Fruit fly (Drosophila melanogaster) whole organism, embryonic: ENCODE measurements around the gene CG10866.

Experiments used
- BtbVII ChIP-seq: fragments of 200-800 bp; sonication (Bioruptor generic); optimal IDR thresholded peaks from 3 replicates; lab custom pipeline; 2017; ENCODE audit warnings: missing biosample characterization, mild to moderate bottlenecking, missing genetic modification characterization
- CG10267 ChIP-seq: fragments of 200-800 bp; sonication (Bioruptor generic); optimal IDR thresholded peaks from 2 replicates; lab custom pipeline; 2018; ENCODE audit warnings: missing biosample characterization, mild to moderate bottlenecking, missing genetic modification characterization, moderate library complexity
- CG10543 ChIP-seq: fragments of 200-800 bp; sonication (Bioruptor generic); optimal IDR thresholded peaks from 3 replicates; lab custom pipeline; 2017; ENCODE audit warnings: missing biosample characterization, mild to moderate bottlenecking, missing genetic modification characterization, moderate library complexity
- CG10654 ChIP-seq: fragments of 200-800 bp; sonication (Bioruptor generic); optimal IDR thresholded peaks from 2 replicates; lab custom pipeline; 2016; ENCODE audit warnings: missing biosample characterization, missing genetic modification characterization
- CG10959 ChIP-seq: fragments of 200-800 bp; sonication (Bioruptor generic); IDR thresholded peaks from 2 replicates; pipeline ENCODE4 v1.3.6; 2022; ENCODE audit warnings: missing biosample characterization, missing genetic modification characterization
- CG11504 ChIP-seq: fragments of 200-800 bp; sonication (Bioruptor generic); optimal IDR thresholded peaks from 3 replicates; lab custom pipeline; 2019; ENCODE audit warnings: missing biosample characterization, mild to moderate bottlenecking, missing genetic modification characterization, moderate library complexity
- CG12155 ChIP-seq: fragments of 200-800 bp; sonication (Bioruptor generic); optimal IDR thresholded peaks from 3 replicates; lab custom pipeline; 2016; ENCODE audit warnings: missing biosample characterization, missing genetic modification characterization
- CG13287 ChIP-seq: fragments of 200-800 bp; sonication (Bioruptor generic); IDR thresholded peaks from 2 replicates; pipeline ENCODE4 v1.3.6; 2022; ENCODE audit warnings: missing biosample characterization, missing genetic modification characterization; ENCODE audit not compliant: partially characterized antibody
- CG1529 ChIP-seq: fragments of 200-800 bp; sonication (Bioruptor generic); optimal IDR thresholded peaks from 3 replicates; lab custom pipeline; 2018; ENCODE audit warnings: missing biosample characterization, missing genetic modification characterization
- CG15514 ChIP-seq: fragments of 200-800 bp; sonication (Bioruptor generic); optimal IDR thresholded peaks from 3 replicates; lab custom pipeline; 2017; ENCODE audit warnings: missing biosample characterization, missing genetic modification characterization, mild to moderate bottlenecking, moderate library complexity, missing genetic modification reagents
- CG18764 ChIP-seq: fragments of 200-800 bp; sonication (Bioruptor generic); optimal IDR thresholded peaks from 3 replicates; lab custom pipeline; 2016; ENCODE audit warnings: missing biosample characterization, missing genetic modification characterization
- CG2712 ChIP-seq: fragments of 200-800 bp; optimal IDR thresholded peaks from 3 replicates; lab custom pipeline; 2019; ENCODE audit warnings: missing biosample characterization, mild to moderate bottlenecking, missing genetic modification characterization, moderate library complexity
- CG31365 ChIP-seq: fragments of 200-800 bp; sonication (Bioruptor generic); optimal IDR thresholded peaks from 2 replicates; lab custom pipeline; 2018; ENCODE audit warnings: missing biosample characterization, mild to moderate bottlenecking, missing genetic modification characterization
- CG3163 ChIP-seq: fragments of 200-800 bp; sonication (Bioruptor generic); optimal IDR thresholded peaks from 3 replicates; lab custom pipeline; 2016; ENCODE audit warnings: missing biosample characterization, missing genetic modification characterization
- CG3726 ChIP-seq: fragments of 200-800 bp; sonication (Bioruptor generic); IDR thresholded peaks from 3 replicates; pipeline ENCODE4, ENCODE4 v1.3.6; 2022; ENCODE audit warnings: missing biosample characterization, missing genetic modification characterization
- CG4730 ChIP-seq: fragments of 200-800 bp; sonication (Bioruptor generic); IDR thresholded peaks from 2 replicates; pipeline ENCODE4 v1.3.6; 2022; ENCODE audit warnings: missing biosample characterization, missing genetic modification characterization
- CG5180 ChIP-seq: fragments of 200-800 bp; sonication (Bioruptor generic); optimal IDR thresholded peaks from 3 replicates; lab custom pipeline; 2017; ENCODE audit warnings: missing biosample characterization, missing genetic modification characterization, mild to moderate bottlenecking, moderate library complexity, missing genetic modification reagents
- CG7372 ChIP-seq: fragments of 200-800 bp; sonication (Bioruptor generic); IDR thresholded peaks from 2 replicates; pipeline ENCODE4 v1.3.6; 2022; ENCODE audit warnings: missing biosample characterization, missing genetic modification characterization
- CG7556 ChIP-seq: fragments of 200-800 bp; sonication (Bioruptor generic); optimal IDR thresholded peaks from 2 replicates; lab custom pipeline; 2017; ENCODE audit warnings: missing biosample characterization, mild to moderate bottlenecking, missing genetic modification characterization
- CG7963 ChIP-seq: fragments of 200-800 bp; sonication (Bioruptor generic); IDR thresholded peaks from 3 replicates; pipeline ENCODE4 v1.3.6; 2022; ENCODE audit warnings: missing biosample characterization, missing genetic modification characterization; ENCODE audit not compliant: partially characterized antibody
- Chrac-16 ChIP-seq: fragments of 200-800 bp; sonication (Bioruptor generic); optimal IDR thresholded peaks from 3 replicates; lab custom pipeline; 2016; ENCODE audit warnings: missing biosample characterization, missing genetic modification characterization
- ERR ChIP-seq: fragments of 200-800 bp; sonication (Bioruptor generic); optimal IDR thresholded peaks from 2 replicates; lab custom pipeline; 2016; ENCODE audit warnings: missing biosample characterization, missing genetic modification characterization
- HmgZ ChIP-seq: fragments of 200-800 bp; sonication (Bioruptor generic); optimal IDR thresholded peaks from 2 replicates; lab custom pipeline; 2018; ENCODE audit warnings: missing biosample characterization, mild to moderate bottlenecking, missing genetic modification characterization
- Hr3 ChIP-seq: fragments of 200-800 bp; sonication (Bioruptor generic); optimal IDR thresholded peaks from 3 replicates; lab custom pipeline; 2016; ENCODE audit warnings: missing biosample characterization, missing genetic modification characterization
- Jarid2 ChIP-seq: fragments of 200-800 bp; sonication (Bioruptor generic); optimal IDR thresholded peaks from 3 replicates; lab custom pipeline; 2017; ENCODE audit warnings: mild to moderate bottlenecking, missing biosample characterization, missing genetic modification reagents, missing genetic modification characterization
- Mes4 ChIP-seq: fragments of 200-800 bp; sonication (Bioruptor generic); optimal IDR thresholded peaks from 2 replicates; lab custom pipeline; 2016; ENCODE audit warnings: missing biosample characterization, missing genetic modification characterization
- Scr ChIP-seq: fragments of 200-800 bp; sonication (Bioruptor generic); IDR thresholded peaks from 2 replicates; pipeline ENCODE4 v1.3.6; 2022; ENCODE audit warnings: missing biosample characterization, missing genetic modification characterization; ENCODE audit not compliant: partially characterized antibody
- Sry-δ ChIP-seq: fragments of 200-800 bp; sonication (Bioruptor generic); optimal IDR thresholded peaks from 2 replicates; lab custom pipeline; 2016; ENCODE audit warnings: missing biosample characterization, missing genetic modification characterization
- Xrp1 ChIP-seq: fragments of 200-800 bp; sonication (Bioruptor generic); IDR thresholded peaks from 2 replicates; pipeline ENCODE4 v1.3.6; 2022; ENCODE audit warnings: missing biosample characterization, missing genetic modification characterization
- aop ChIP-seq: fragments of 200-800 bp; sonication (Bioruptor generic); IDR thresholded peaks from 2 replicates; pipeline ENCODE4 v1.3.6; 2022; ENCODE audit warnings: missing biosample characterization, missing genetic modification characterization
- ato ChIP-seq: fragments of 200-800 bp; sonication (Bioruptor generic); IDR thresholded peaks from 2 replicates; pipeline ENCODE4 v1.3.6; 2022; ENCODE audit warnings: missing biosample characterization, missing genetic modification characterization; ENCODE audit not compliant: partially characterized antibody
- bbx ChIP-seq: fragments of 200-800 bp; sonication (Bioruptor generic); IDR thresholded peaks from 2 replicates; pipeline ENCODE4 v1.3.6; 2022; ENCODE audit warnings: missing biosample characterization, missing genetic modification characterization; ENCODE audit not compliant: partially characterized antibody
- btn ChIP-seq: fragments of 200-800 bp; sonication (Bioruptor generic); optimal IDR thresholded peaks from 2 replicates; lab custom pipeline; 2016; ENCODE audit warnings: missing biosample characterization, missing genetic modification characterization
- chinmo ChIP-seq: fragments of 200-800 bp; sonication (Bioruptor generic); IDR thresholded peaks from 4 replicates; pipeline ENCODE4 v1.3.6; 2022; ENCODE audit warnings: missing biosample characterization, missing genetic modification characterization; ENCODE audit not compliant: partially characterized antibody
- croc ChIP-seq: fragments of 200-800 bp; sonication (Bioruptor generic); conservative IDR thresholded peaks from 3 replicates; pipeline ENCODE4 v1.3.6; 2022; ENCODE audit warnings: missing biosample characterization, missing genetic modification characterization
- da ChIP-seq: fragments of 200-800 bp; sonication (Bioruptor generic); optimal IDR thresholded peaks from 2 replicates; lab custom pipeline; 2016; ENCODE audit warnings: missing biosample characterization, missing genetic modification characterization
- fd96Cb ChIP-seq: fragments of 200-800 bp; sonication (Bioruptor generic); optimal IDR thresholded peaks from 2 replicates; lab custom pipeline; 2018; ENCODE audit warnings: missing biosample characterization, mild to moderate bottlenecking, missing genetic modification characterization, moderate library complexity
- fru ChIP-seq: fragments of >200 bp; optimal IDR thresholded peaks from 2 replicates; lab custom pipeline; 2017
- gem ChIP-seq: fragments of 200-800 bp; sonication (Bioruptor generic); optimal IDR thresholded peaks from 2 replicates; lab custom pipeline; 2019; ENCODE audit warnings: missing biosample characterization, mild to moderate bottlenecking, missing genetic modification characterization, moderate library complexity
- lola ChIP-seq, 3 experiments: fragments of >200 bp in 2 of 3; fragments of 200-800 bp in 1 of 3; sonication (Bioruptor generic) in 1 of 3; optimal IDR thresholded peaks; 2 replicates each; lab custom pipeline; 2017 to 2019; ENCODE audit warnings: missing biosample characterization in 3 of 3, missing genetic modification characterization in 3 of 3, mild to moderate bottlenecking in 1 of 3, moderate library complexity in 1 of 3
- lov ChIP-seq, 2 experiments: fragments of 200-800 bp in 1 of 2; fragments of >200 bp in 1 of 2; sonication (Bioruptor generic) in 1 of 2; IDR thresholded peaks in 1 of 2; optimal IDR thresholded peaks in 1 of 2; 2 replicates in 1 of 2; 3 replicates in 1 of 2; pipeline versions ENCODE4 v1.3.6 to Lab custom; 2017 to 2022; ENCODE audit warnings: missing biosample characterization in 1 of 2, missing genetic modification characterization in 1 of 2
- prd ChIP-seq, 3 experiments: fragments of >200 bp in 2 of 3; fragments of 200-800 bp in 1 of 3; sonication (Bioruptor generic) in 1 of 3; optimal IDR thresholded peaks in 2 of 3; IDR thresholded peaks in 1 of 3; 2 replicates in 2 of 3; 3 replicates in 1 of 3; pipeline versions ENCODE4 v1.3.6 to Lab custom; 2017 to 2022; ENCODE audit warnings: missing biosample characterization in 1 of 3, missing genetic modification characterization in 1 of 3
- pum ChIP-seq: fragments of 200-800 bp; sonication (Bioruptor generic); optimal IDR thresholded peaks from 2 replicates; lab custom pipeline; 2016; ENCODE audit warnings: missing biosample characterization, missing genetic modification characterization
- schlank ChIP-seq: fragments of 200-800 bp; sonication (Bioruptor generic); optimal IDR thresholded peaks from 2 replicates; lab custom pipeline; 2018; ENCODE audit warnings: missing biosample characterization, mild to moderate bottlenecking, missing genetic modification characterization
- sqz ChIP-seq: fragments of 200-800 bp; sonication (Bioruptor generic); optimal IDR thresholded peaks from 3 replicates; lab custom pipeline; 2018; ENCODE audit warnings: missing biosample characterization, mild to moderate bottlenecking, missing genetic modification characterization
- stwl ChIP-seq: fragments of 200-800 bp; sonication (Bioruptor generic); optimal IDR thresholded peaks from 3 replicates; lab custom pipeline; 2018; ENCODE audit warnings: missing biosample characterization, mild to moderate bottlenecking, missing genetic modification characterization, moderate library complexity
- tap ChIP-seq: fragments of 200-800 bp; optimal IDR thresholded peaks from 3 replicates; lab custom pipeline; 2019; ENCODE audit warnings: missing biosample characterization, mild to moderate bottlenecking, missing genetic modification characterization, moderate library complexity
- tgo ChIP-seq: fragments of 200-800 bp; sonication (Bioruptor generic); IDR thresholded peaks from 3 replicates; pipeline ENCODE4 v1.3.6; 2022; ENCODE audit warnings: missing biosample characterization, missing genetic modification characterization
- unpg ChIP-seq: fragments of 200-800 bp; sonication (Bioruptor generic); optimal IDR thresholded peaks from 3 replicates; lab custom pipeline; 2018; ENCODE audit warnings: missing biosample characterization, mild to moderate bottlenecking, missing genetic modification characterization, moderate library complexity

CG10866 gene

DNA sequence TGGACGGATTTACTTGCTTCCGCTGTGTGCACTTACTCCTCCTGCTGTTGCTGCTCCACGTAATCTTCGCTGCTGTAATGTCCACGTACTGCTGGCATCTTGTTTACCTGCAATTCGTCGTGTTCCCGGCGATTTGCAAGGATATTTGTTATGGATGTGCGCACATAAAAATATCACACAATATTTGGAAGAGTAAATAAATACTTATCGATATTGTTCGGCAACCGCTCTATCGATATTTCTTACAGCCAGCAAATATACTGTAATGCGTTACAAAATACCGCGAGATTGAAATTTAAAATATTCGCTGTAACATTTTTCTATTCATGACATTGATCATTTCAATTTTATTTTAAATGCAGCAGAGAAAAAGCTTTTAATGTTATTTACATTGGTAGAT is at the start of gene CG10866 (continued):
- peak; percentile 1 for TF ChIP-seq HmgZ
- no peak for TF ChIP-seq CG31365 (tag; lab: Kevin White, UChicago)
- no peak for TF ChIP-seq CG1529
- peak; percentile 39 for TF ChIP-seq CG15514 (GFP tag; lab: Kevin White, UChicago)
- peak; percentile 23 for TF ChIP-seq CG12155 (GFP tag; lab: Kevin White, UChicago)
- peak; percentile 56 for TF ChIP-seq ato
- TF ChIP-seq Mes4: no peak
- no peak for TF ChIP-seq CG7372 (GFP tag; lab: Robert Waterston, UW)
- peak; percentile 85 for TF ChIP-seq bbx (GFP tag; lab: Robert Waterston, UW)
- peak; percentile 52; the same call in 2 of the 3 replicates for TF ChIP-seq CG7963 (GFP tag; lab: Robert Waterston, UW)
- no peak for TF ChIP-seq Xrp1 (GFP tag; lab: Robert Waterston, UW)
- no peak for TF ChIP-seq fru (lab: Kevin White, UChicago)
- no peak for TF ChIP-seq schlank
- 0 out of 4 replicates have a peak, but pooled peaks have one; percentile 44 for TF ChIP-seq chinmo
- TF ChIP-seq BtbVII (GFP tag; lab: Kevin White, UChicago): no peak
- TF ChIP-seq CG3163 (GFP tag; lab: Kevin White, UChicago): no peak
- no peak for TF ChIP-seq CG3726 (GFP tag; lab: Robert Waterston, UW)
- TF ChIP-seq pum: no peak
- TF ChIP-seq CG4730: no peak
- TF ChIP-seq CG18764 (GFP tag; lab: Kevin White, UChicago): no peak
- TF ChIP-seq Chrac-16 (GFP tag; lab: Kevin White, UChicago): no peak

DNA sequence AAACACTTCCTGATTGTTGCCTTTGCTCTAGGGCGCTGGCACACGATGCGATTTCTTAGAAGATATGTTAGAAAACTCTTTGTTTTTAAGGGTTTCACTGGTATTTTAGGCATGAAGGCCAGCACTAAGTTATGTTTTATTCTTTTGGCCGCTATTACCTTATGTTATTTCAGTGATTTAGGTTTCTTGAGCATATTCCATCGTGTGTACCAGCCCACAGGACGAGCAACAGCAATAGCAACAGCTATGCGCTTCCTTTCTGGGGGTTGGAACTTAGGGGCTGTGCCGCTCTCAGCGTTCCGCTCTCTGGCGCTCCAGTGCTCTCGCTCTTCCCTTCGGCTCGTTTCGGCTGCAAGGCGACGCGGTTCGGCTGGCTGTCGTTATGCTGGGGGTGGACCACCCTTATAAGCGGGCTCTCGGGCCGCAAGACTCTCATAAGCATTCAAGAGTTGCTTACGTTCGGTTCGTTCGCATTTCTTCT is 45.7 kb upstream of the CG10866 start, which contains the start of gene scrt:
TSS of gene scrt (plus strand) at position 431 of the 481 bp plus-strand sequence.
- TF ChIP-seq da (no peak), prd (optimal IDR thresholded peaks at IDR 0.05; lab: Kevin White, UChicago) (no peak), prd (GFP tag; IDR thresholded peaks at IDR 0.05; lab: Robert Waterston, UW) (peak; percentile 69; the same call in 2 of the 3 replicates), btn (GFP tag; lab: Kevin White, UChicago) (no peak), tgo (GFP tag; lab: Robert Waterston, UW) (0 out of 3 replicates have a peak, but pooled peaks have one; percentile 27), croc (peak; percentile 37; the same call in 1 of the 3 replicates), gem (tag; lab: Kevin White, UChicago) (peak; percentile 86), CG10267 (tag; lab: Kevin White, UChicago) (peak; percentile 59), CG10959 (peak; percentile 59), Scr (peak; percentile 52), CG5180 (peak; percentile 31), CG10543 (GFP tag; lab: Kevin White, UChicago) (peak; percentile 38), tap (tag; lab: Kevin White, UChicago) (no peak), lola (GFP tag; optimal IDR thresholded peaks at IDR 0.05; lab: Kevin White, UChicago) (peak in 1 of 3 experiments; percentile 90), chinmo (no peak), Hr3 (peak; percentile 20), CG11504 (tag; lab: Kevin White, UChicago) (peak; percentile 61), CG13287 (GFP tag; lab: Robert Waterston, UW) (peak; percentile 66), aop (GFP tag; lab: Robert Waterston, UW) (no peak), CG2712 (tag; lab: Kevin White, UChicago) (peak; percentile 77), stwl (tag; lab: Kevin White, UChicago) (no peak), CG10654 (GFP tag; lab: Kevin White, UChicago) (no peak), sqz (no peak), ERR (GFP tag; lab: Kevin White, UChicago) (peak; percentile 30), Jarid2 (peak; percentile 44), Sry-δ (GFP tag; lab: Kevin White, UChicago) (no peak), fd96Cb (peak; percentile 25), lov (optimal IDR thresholded peaks at IDR 0.05; lab: Kevin White, UChicago) (no peak), lov (GFP tag; IDR thresholded peaks at IDR 0.05; lab: Robert Waterston, UW) (peak; percentile 32; the same call in 1 of the 3 replicates), unpg (GFP tag; lab: Kevin White, UChicago) (peak; percentile 59), CG7556 (GFP tag; lab: Kevin White, UChicago) (peak; percentile 61)
